Fruit fly (Drosophila melanogaster) whole organism, pupa: ENCODE measurements around the gene Rab30.

Experiments used
- CG10348 ChIP-seq: fragments of 200-800 bp; sonication (Bioruptor generic); IDR thresholded peaks from 2 replicates; pipeline ENCODE4 v1.3.6; 2022; ENCODE audit warnings: missing biosample characterization, missing genetic modification characterization
- CG12605 ChIP-seq: fragments of 200-800 bp; sonication (Bioruptor generic); IDR thresholded peaks from 2 replicates; pipeline ENCODE4 v1.3.6; 2022; ENCODE audit warnings: missing biosample characterization, missing genetic modification characterization
- CG13204 ChIP-seq: fragments of 200-800 bp; sonication (Bioruptor generic); optimal IDR thresholded peaks from 2 replicates; lab custom pipeline; 2018; ENCODE audit warnings: missing biosample characterization, mild to moderate bottlenecking, missing genetic modification characterization, moderate library complexity
- CG14655 ChIP-seq: fragments of 200-800 bp; sonication (Bioruptor generic); optimal IDR thresholded peaks from 3 replicates; lab custom pipeline; 2017; ENCODE audit warnings: mild to moderate bottlenecking, missing biosample characterization, missing genetic modification reagents, missing genetic modification characterization
- CG15710 ChIP-seq: fragments of 200-800 bp; sonication (Bioruptor generic); optimal IDR thresholded peaks from 2 replicates; lab custom pipeline; 2018; ENCODE audit warnings: missing biosample characterization, mild to moderate bottlenecking, missing genetic modification characterization, moderate library complexity
- CG17806 ChIP-seq: fragments of 200-800 bp; sonication (Bioruptor generic); optimal IDR thresholded peaks from 2 replicates; lab custom pipeline; 2018; ENCODE audit warnings: missing biosample characterization, mild to moderate bottlenecking, missing genetic modification characterization, moderate library complexity
- CG32121 ChIP-seq: fragments of 200-800 bp; sonication (Bioruptor generic); IDR thresholded peaks from 2 replicates; pipeline ENCODE4 v1.3.6; 2022; ENCODE audit warnings: missing biosample characterization, missing genetic modification characterization
- CG34367 ChIP-seq: fragments of 200-800 bp; sonication (Bioruptor generic); optimal IDR thresholded peaks from 2 replicates; lab custom pipeline; 2018; ENCODE audit warnings: missing biosample characterization, mild to moderate bottlenecking, missing genetic modification characterization
- CG4496 ChIP-seq: fragments of 200-800 bp; sonication (Bioruptor generic); IDR thresholded peaks from 3 replicates; pipeline ENCODE4 v1.3.6; 2022; ENCODE audit warnings: missing biosample characterization, missing genetic modification characterization
- CG8159 ChIP-seq: fragments of 200-800 bp; sonication (Bioruptor generic); optimal IDR thresholded peaks from 3 replicates; lab custom pipeline; 2018; ENCODE audit warnings: missing biosample characterization, mild to moderate bottlenecking, missing genetic modification characterization, moderate library complexity
- CG8301 ChIP-seq: fragments of 200-800 bp; sonication (Bioruptor generic); optimal IDR thresholded peaks from 2 replicates; lab custom pipeline; 2018; ENCODE audit warnings: missing biosample characterization, mild to moderate bottlenecking, missing genetic modification characterization
- CG9948 ChIP-seq: fragments of 200-800 bp; sonication (Bioruptor generic); optimal IDR thresholded peaks from 2 replicates; lab custom pipeline; 2018; ENCODE audit warnings: missing biosample characterization, mild to moderate bottlenecking, missing genetic modification characterization, moderate library complexity
- D1 ChIP-seq: fragments of 200-800 bp; sonication (Bioruptor generic); optimal IDR thresholded peaks from 2 replicates; lab custom pipeline; 2018; ENCODE audit warnings: missing biosample characterization, mild to moderate bottlenecking, missing genetic modification characterization, moderate library complexity
- EcR ChIP-seq: fragments of 200-800 bp; sonication (Bioruptor generic); optimal IDR thresholded peaks from 3 replicates; lab custom pipeline; 2019; ENCODE audit warnings: missing biosample characterization, missing genetic modification characterization, mild to moderate bottlenecking, moderate library complexity, missing genetic modification reagents
- Ets98B ChIP-seq: fragments of 200-800 bp; sonication (Bioruptor generic); IDR thresholded peaks from 2 replicates; pipeline ENCODE4 v1.3.6; 2022; ENCODE audit warnings: missing biosample characterization, missing genetic modification characterization
- Pif1A ChIP-seq: fragments of 200-800 bp; sonication (Bioruptor generic); optimal IDR thresholded peaks from 3 replicates; lab custom pipeline; 2016; ENCODE audit warnings: missing biosample characterization, missing genetic modification characterization
- Pif1B ChIP-seq: fragments of 200-800 bp; sonication (Bioruptor generic); optimal IDR thresholded peaks from 3 replicates; lab custom pipeline; 2016; ENCODE audit warnings: missing biosample characterization, missing genetic modification characterization
- Snoo ChIP-seq: fragments of 200-800 bp; sonication (Bioruptor generic); optimal IDR thresholded peaks from 3 replicates; lab custom pipeline; 2017; ENCODE audit warnings: missing biosample characterization, mild to moderate bottlenecking, missing genetic modification characterization, inconsistent platforms
- fd96Ca ChIP-seq: fragments of 200-800 bp; sonication (Bioruptor generic); IDR thresholded peaks from 3 replicates; pipeline ENCODE4 v1.3.6; 2022; ENCODE audit warnings: missing biosample characterization, missing genetic modification characterization
- gl ChIP-seq: fragments of 200-800 bp; sonication (Bioruptor generic); optimal IDR thresholded peaks from 2 replicates; lab custom pipeline; 2018; ENCODE audit warnings: missing biosample characterization, mild to moderate bottlenecking, missing genetic modification characterization
- rn ChIP-seq: fragments of 200-800 bp; sonication (Bioruptor generic); IDR thresholded peaks from 2 replicates; pipeline ENCODE4 v1.3.6; 2022; ENCODE audit warnings: missing biosample characterization, missing genetic modification characterization

The Rab30 gene

DNA sequence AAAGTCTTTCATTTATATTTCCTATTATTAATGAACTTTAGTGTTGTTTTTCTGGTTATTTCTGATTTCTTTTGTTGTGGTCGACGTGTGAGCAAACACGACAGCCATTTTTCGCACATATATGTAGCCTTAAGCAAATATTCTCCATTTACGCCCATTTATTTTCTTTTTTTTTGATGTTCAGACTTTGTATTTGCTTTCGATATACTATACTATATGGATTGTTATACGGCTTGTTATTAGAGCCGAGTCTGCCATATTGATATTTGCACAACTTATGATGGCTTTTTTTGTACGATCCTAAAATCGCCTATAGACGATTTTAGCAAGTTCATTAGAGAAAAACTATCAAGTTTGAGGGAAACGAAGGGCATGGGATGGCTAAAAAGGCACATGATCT, 15.3 kb upstream of the Rab30 start:
- TF ChIP-seq CG17806 (tag; lab: Kevin White, UChicago) (no peak), CG14655 (GFP tag; lab: Kevin White, UChicago) (no peak), Snoo (tag; lab: Kevin White, UChicago) (no peak), gl (tag; lab: Kevin White, UChicago) (no peak), CG8159 (tag; lab: Kevin White, UChicago) (no peak), CG8301 (no peak)

DNA sequence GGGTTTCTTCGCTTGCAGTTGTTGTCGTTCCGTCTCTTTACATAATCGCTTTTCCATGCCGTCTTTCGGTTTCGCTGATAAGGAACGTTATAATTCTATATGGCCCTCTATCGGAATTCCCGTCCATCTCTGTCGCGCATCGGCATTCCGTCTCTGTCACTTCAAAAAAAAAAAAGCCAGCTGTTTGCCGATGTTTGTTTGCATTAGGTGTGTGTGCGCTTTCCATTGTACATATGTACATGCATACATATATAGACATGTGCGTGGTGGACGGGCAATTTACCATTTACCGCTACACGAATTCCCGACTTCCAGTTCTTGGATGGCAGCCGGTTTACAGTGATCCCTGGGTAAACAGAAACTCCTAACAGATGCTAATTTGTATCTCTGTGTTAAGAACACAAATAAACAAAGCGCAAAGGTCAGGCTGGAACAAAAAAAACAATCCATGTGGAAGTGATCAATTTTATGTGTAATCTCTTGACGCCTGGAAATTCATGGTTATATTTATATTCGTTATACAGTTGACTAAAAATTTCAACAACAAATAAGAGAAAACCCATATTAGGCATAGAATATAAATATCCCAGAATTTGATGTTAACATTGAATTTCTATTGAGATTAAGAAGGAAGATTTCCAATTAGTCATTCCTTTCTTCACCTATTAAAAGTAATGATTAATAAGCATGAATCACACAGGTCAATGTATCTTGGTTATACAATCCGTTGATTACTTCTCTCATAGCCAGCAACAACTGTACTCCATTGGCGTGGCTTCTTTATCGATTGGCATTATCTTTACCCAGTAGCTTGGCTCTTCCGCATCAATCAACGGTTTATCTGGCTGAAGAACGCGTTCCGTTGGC, 10.9 kb upstream of the Rab30 start:
- TF ChIP-seq EcR (GFP tag; lab: Kevin White, UChicago) (no peak), Pif1A (GFP tag; lab: Kevin White, UChicago) (peak; percentile 57), fd96Ca (GFP tag; lab: Robert Waterston, UW) (peak; percentile 34; the same call in 2 of the 3 replicates), CG8159 (tag; lab: Kevin White, UChicago) (peak; percentile 52), Pif1B (GFP tag; lab: Kevin White, UChicago) (peak; percentile 26), CG4496 (peak; percentile 32; the same call in 1 of the 3 replicates), Snoo (tag; lab: Kevin White, UChicago) (peak; percentile 30), CG8301 (peak; percentile 72), CG17806 (tag; lab: Kevin White, UChicago) (no peak), Ets98B (GFP tag; lab: Robert Waterston, UW) (peak; percentile 38; the same call in 1 of the 2 replicates), CG9948 (tag; lab: Kevin White, UChicago) (peak; percentile 20), CG13204 (GFP tag; lab: Kevin White, UChicago) (no peak), CG14655 (GFP tag; lab: Kevin White, UChicago) (peak; percentile 69), CG15710 (peak; percentile 19)

dm6 chr2L:7042150-7042811, 9.9 kb upstream of the Rab30 start:
- peak; percentile 70 for TF ChIP-seq fd96Ca (GFP tag; lab: Robert Waterston, UW)
- peak; percentile 9 for TF ChIP-seq Snoo (tag; lab: Kevin White, UChicago)
- TF ChIP-seq CG17806 (tag; lab: Kevin White, UChicago), result peak; percentile 18
- no peak for TF ChIP-seq CG10348 (GFP tag; lab: Robert Waterston, UW)
- TF ChIP-seq CG14655 (GFP tag; lab: Kevin White, UChicago), result peak; percentile 75
- no peak for TF ChIP-seq CG34367 (tag; lab: Kevin White, UChicago)
- peak; percentile 17 for TF ChIP-seq CG15710
- TF ChIP-seq rn, result peak; percentile 40; the same call in 1 of the 2 replicates
- TF ChIP-seq EcR (GFP tag; lab: Kevin White, UChicago), result no peak
- TF ChIP-seq CG4496, result peak; percentile 66
- peak; percentile 65 for TF ChIP-seq CG8301
- no peak for TF ChIP-seq CG13204 (GFP tag; lab: Kevin White, UChicago)
- peak; percentile 81 for TF ChIP-seq CG32121
- peak; percentile 63 for TF ChIP-seq Pif1A (GFP tag; lab: Kevin White, UChicago)
- no peak for TF ChIP-seq gl (tag; lab: Kevin White, UChicago)
- peak; percentile 30 for TF ChIP-seq D1 (tag; lab: Kevin White, UChicago)
- TF ChIP-seq CG9948 (tag; lab: Kevin White, UChicago), result peak; percentile 29
- peak; percentile 46 for TF ChIP-seq Ets98B (GFP tag; lab: Robert Waterston, UW)
- TF ChIP-seq CG8159 (tag; lab: Kevin White, UChicago), result peak; percentile 15
- peak; percentile 75; the same call in 1 of the 2 replicates for TF ChIP-seq CG12605 (GFP tag; lab: Robert Waterston, UW)
- peak; percentile 62 for TF ChIP-seq Pif1B (GFP tag; lab: Kevin White, UChicago)

DNA sequence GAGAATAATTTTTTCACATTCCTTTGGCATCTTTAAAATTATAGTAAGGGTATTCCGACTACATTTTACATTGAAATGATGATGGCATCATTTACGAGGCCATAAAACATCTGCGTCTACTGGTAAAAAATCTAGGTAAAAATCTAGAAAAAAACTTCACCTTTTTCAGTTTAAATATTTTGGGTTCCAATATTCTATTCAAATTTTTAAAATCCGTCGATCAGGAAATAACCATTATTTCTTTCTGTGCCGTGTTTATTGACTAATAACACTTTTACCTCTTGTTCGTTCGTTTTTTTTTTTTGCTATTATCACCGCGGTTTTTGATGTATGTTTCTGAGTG, 6.9 kb upstream of the Rab30 start:
- TF ChIP-seq Pif1B (GFP tag; lab: Kevin White, UChicago) (peak; percentile 17), rn (peak; percentile 30; the same call in 1 of the 2 replicates), gl (tag; lab: Kevin White, UChicago) (no peak), CG17806 (tag; lab: Kevin White, UChicago) (peak; percentile 33), CG8301 (peak; percentile 58), CG13204 (GFP tag; lab: Kevin White, UChicago) (no peak), fd96Ca (GFP tag; lab: Robert Waterston, UW) (peak; percentile 60; the same call in 1 of the 3 replicates), CG12605 (GFP tag; lab: Robert Waterston, UW) (no peak), CG4496 (peak; percentile 78), CG34367 (tag; lab: Kevin White, UChicago) (no peak), D1 (tag; lab: Kevin White, UChicago) (no peak), CG8159 (tag; lab: Kevin White, UChicago) (peak; percentile 39), Ets98B (GFP tag; lab: Robert Waterston, UW) (peak; percentile 67), Snoo (tag; lab: Kevin White, UChicago) (peak; percentile 66), EcR (GFP tag; lab: Kevin White, UChicago) (no peak), CG10348 (GFP tag; lab: Robert Waterston, UW) (no peak), CG14655 (GFP tag; lab: Kevin White, UChicago) (peak; percentile 67), CG9948 (tag; lab: Kevin White, UChicago) (peak; percentile 49), CG32121 (peak; percentile 77), CG15710 (peak; percentile 5), Pif1A (GFP tag; lab: Kevin White, UChicago) (peak; percentile 71)
